Worm (Caenorhabditis elegans) whole organism, mixed stage, embryonic: ENCODE measurements around the gene sec-61.A.
A peak's percentile ranks its signal among the peaks of the same experiment; 100 is the strongest.

Experiments used
- M03D4.4 ChIP-seq: sonication (generic microtip); optimal IDR thresholded peaks from 2 replicates; lab custom pipeline; 2017; ENCODE audit warnings: mild to moderate bottlenecking, missing genetic modification characterization, missing compliant biosample characterization
- bed-3 ChIP-seq: fragments of 200-800 bp; sonication (Bioruptor generic); optimal IDR thresholded peaks from 3 replicates; lab custom pipeline; 2018; ENCODE audit warnings: mild to moderate bottlenecking, missing genetic modification characterization, moderate library complexity, missing compliant biosample characterization
- blmp-1 ChIP-seq: fragments of 150-350 bp; optimal IDR thresholded peaks from 2 replicates; lab custom pipeline; 2014; ENCODE audit warnings: missing biosample characterization, missing genetic modification characterization
- ceh-39 ChIP-seq: fragments of 150-350 bp; optimal IDR thresholded peaks from 2 replicates; lab custom pipeline; 2014; ENCODE audit warnings: missing biosample characterization, missing genetic modification characterization
- ceh-43 ChIP-seq: fragments of 200-800 bp; sonication (Bioruptor generic); optimal IDR thresholded peaks from 2 replicates; lab custom pipeline; 2018; ENCODE audit warnings: mild to moderate bottlenecking, missing genetic modification characterization, moderate library complexity, missing compliant biosample characterization
- ceh-83 ChIP-seq: fragments of 200-800 bp; sonication (Bioruptor generic); optimal IDR thresholded peaks from 2 replicates; lab custom pipeline; 2018; ENCODE audit warnings: mild to moderate bottlenecking, missing genetic modification characterization, missing compliant biosample characterization
- ces-1 ChIP-seq: fragments of 150-350 bp; optimal IDR thresholded peaks from 2 replicates; lab custom pipeline; 2014; ENCODE audit warnings: missing biosample characterization, missing genetic modification reagents, missing genetic modification characterization
- cnd-1 ChIP-seq: fragments of 200-800 bp; sonication (Bioruptor generic); optimal IDR thresholded peaks from 2 replicates; lab custom pipeline; 2018; ENCODE audit warnings: mild to moderate bottlenecking, missing genetic modification characterization, missing compliant biosample characterization
- drap-1 ChIP-seq: fragments of 200-800 bp; sonication (Bioruptor generic); optimal IDR thresholded peaks from 3 replicates; lab custom pipeline; 2018; ENCODE audit warnings: mild to moderate bottlenecking, missing genetic modification characterization, missing compliant biosample characterization
- elt-1 ChIP-seq: sonication (generic microtip); optimal IDR thresholded peaks from 2 replicates; lab custom pipeline; 2017; ENCODE audit warnings: missing genetic modification characterization, mild to moderate bottlenecking, missing compliant biosample characterization, antibody characterized with exemption, moderate library complexity, borderline replicate concordance; ENCODE audit not compliant: insufficient read depth
- elt-3 ChIP-seq: fragments of 150-350 bp; optimal IDR thresholded peaks from 2 replicates; lab custom pipeline; 2014; ENCODE audit warnings: missing biosample characterization, missing genetic modification characterization
- flh-1 ChIP-seq: fragments of 200-800 bp; sonication (Bioruptor generic); optimal IDR thresholded peaks from 2 replicates; lab custom pipeline; 2018; ENCODE audit warnings: mild to moderate bottlenecking, missing genetic modification characterization, moderate library complexity, missing compliant biosample characterization
- ham-2 ChIP-seq: fragments of 200-800 bp; sonication (Bioruptor generic); optimal IDR thresholded peaks from 2 replicates; lab custom pipeline; 2018; ENCODE audit warnings: mild to moderate bottlenecking, missing genetic modification characterization, missing compliant biosample characterization
- hlh-1 ChIP-seq: fragments of 150-350 bp; optimal IDR thresholded peaks from 2 replicates; lab custom pipeline; 2014; ENCODE audit warnings: missing biosample characterization, missing genetic modification reagents, missing genetic modification characterization
- lin-13 ChIP-seq: fragments of 150-350 bp; optimal IDR thresholded peaks from 2 replicates; lab custom pipeline; 2014; ENCODE audit warnings: missing biosample characterization, missing genetic modification characterization
- lin-32 ChIP-seq: fragments of 200-800 bp; sonication (Bioruptor generic); optimal IDR thresholded peaks from 2 replicates; lab custom pipeline; 2018; ENCODE audit warnings: mild to moderate bottlenecking, missing genetic modification characterization, missing compliant biosample characterization
- lsy-2 ChIP-seq: fragments of 150-350 bp; optimal IDR thresholded peaks from 2 replicates; lab custom pipeline; 2014; ENCODE audit warnings: missing biosample characterization, missing genetic modification characterization
- mab-5 ChIP-seq: fragments of 150-350 bp; optimal IDR thresholded peaks from 2 replicates; lab custom pipeline; 2014; ENCODE audit warnings: missing biosample characterization, missing genetic modification characterization
- mep-1 ChIP-seq: fragments of 150-350 bp; optimal IDR thresholded peaks from 2 replicates; lab custom pipeline; 2017; ENCODE audit warnings: missing biosample characterization, missing genetic modification reagents, missing genetic modification characterization, inconsistent platforms
- mls-2 ChIP-seq: sonication (generic microtip); optimal IDR thresholded peaks from 2 replicates; lab custom pipeline; 2016; ENCODE audit warnings: mild to moderate bottlenecking, missing genetic modification characterization, moderate library complexity, missing compliant biosample characterization
- nhr-12 ChIP-seq: fragments of 150-350 bp; optimal IDR thresholded peaks from 2 replicates; lab custom pipeline; 2014; ENCODE audit warnings: missing biosample characterization, missing genetic modification characterization
- nhr-2 ChIP-seq: fragments of 150-350 bp; optimal IDR thresholded peaks from 2 replicates; lab custom pipeline; 2014; ENCODE audit warnings: missing biosample characterization, missing genetic modification characterization
- nhr-237 ChIP-seq: fragments of 150-350 bp; optimal IDR thresholded peaks from 2 replicates; lab custom pipeline; 2014; ENCODE audit warnings: missing biosample characterization, missing genetic modification characterization
- nhr-28 ChIP-seq: fragments of 150-350 bp; optimal IDR thresholded peaks from 2 replicates; lab custom pipeline; 2014; ENCODE audit warnings: missing biosample characterization, missing genetic modification characterization
- nhr-76 ChIP-seq: sonication (generic microtip); optimal IDR thresholded peaks from 2 replicates; lab custom pipeline; 2017; ENCODE audit warnings: missing biosample characterization, missing genetic modification characterization
- pha-4 ChIP-seq: fragments of 150-350 bp; optimal IDR thresholded peaks from 2 replicates; lab custom pipeline; 2018; ENCODE audit warnings: missing biosample characterization, missing genetic modification reagents, missing genetic modification characterization
- sem-2 ChIP-seq: fragments of 200-800 bp; sonication (Bioruptor generic); optimal IDR thresholded peaks from 2 replicates; lab custom pipeline; 2018; ENCODE audit warnings: mild to moderate bottlenecking, missing genetic modification characterization, missing compliant biosample characterization
- snpc-4 ChIP-seq: fragments of 150-350 bp; optimal IDR thresholded peaks from 2 replicates; lab custom pipeline; 2014; ENCODE audit warnings: missing biosample characterization, missing genetic modification characterization
- sptf-1 ChIP-seq: sonication (generic microtip); optimal IDR thresholded peaks from 2 replicates; lab custom pipeline; 2017; ENCODE audit warnings: mild to moderate bottlenecking, missing genetic modification characterization, moderate library complexity, missing compliant biosample characterization
- tbx-8 ChIP-seq: fragments of 200-800 bp; sonication (Bioruptor generic); optimal IDR thresholded peaks from 2 replicates; lab custom pipeline; 2018; ENCODE audit warnings: mild to moderate bottlenecking, missing genetic modification characterization, moderate library complexity, missing compliant biosample characterization
- unc-120 ChIP-seq: sonication (generic microtip); optimal IDR thresholded peaks from 2 replicates; lab custom pipeline; 2017; ENCODE audit warnings: missing genetic modification characterization, missing compliant biosample characterization; ENCODE audit not compliant: poor library complexity, severe bottlenecking
- unc-39 ChIP-seq: fragments of 150-350 bp; optimal IDR thresholded peaks from 2 replicates; lab custom pipeline; 2014; ENCODE audit warnings: missing biosample characterization, missing genetic modification characterization
- unc-62 ChIP-seq: fragments of 150-350 bp; optimal IDR thresholded peaks from 2 replicates; lab custom pipeline; 2014; ENCODE audit warnings: missing biosample characterization, missing genetic modification reagents, missing genetic modification characterization
- zip-8 ChIP-seq: fragments of 150-350 bp; optimal IDR thresholded peaks from 2 replicates; lab custom pipeline; 2014; ENCODE audit warnings: missing biosample characterization, missing genetic modification characterization
- ztf-11 ChIP-seq: fragments of 150-350 bp; optimal IDR thresholded peaks from 2 replicates; lab custom pipeline; 2014; ENCODE audit warnings: missing biosample characterization, missing genetic modification characterization

Gene sec-61.A

ce11 chrIV:14824878-14825352, at the start of gene sec-61.A:
Gene sec-61.A (minus strand): TSS chrIV:14825264.
- TF ChIP-seq zip-8 (no peak), mls-2 (tag; lab: Kevin White, UChicago) (no peak), elt-1 (no peak), unc-62 (GFP tag; lab: Kevin White, UChicago) (no peak), snpc-4 (tag; lab: Kevin White, UChicago) (no peak), bed-3 (no peak), blmp-1 (tag; lab: Kevin White, UChicago) (no peak), unc-120 (tag; lab: Kevin White, UChicago) (peak; percentile 46), nhr-2 (no peak), ztf-11 (no peak), lsy-2 (tag; lab: Kevin White, UChicago) (peak; percentile 97), sptf-1 (tag; lab: Kevin White, UChicago) (peak; percentile 49), cnd-1 (tag; lab: Kevin White, UChicago) (peak; percentile 46), ces-1 (GFP tag; lab: Kevin White, UChicago) (peak; percentile 64), ceh-39 (peak; percentile 69), elt-3 (tag; lab: Kevin White, UChicago) (no peak), pha-4 (tag; lab: Kevin White, UChicago) (no peak), lin-32 (GFP tag; lab: Kevin White, UChicago) (no peak), ham-2 (GFP tag; lab: Kevin White, UChicago) (no peak), nhr-12 (tag; lab: Kevin White, UChicago) (no peak), hlh-1 (tag; lab: Kevin White, UChicago) (no peak), tbx-8 (no peak), ceh-83 (peak; percentile 35), mep-1 (tag; lab: Kevin White, UChicago) (peak; percentile 35), nhr-28 (tag; lab: Kevin White, UChicago) (no peak), unc-39 (tag; lab: Kevin White, UChicago) (no peak), drap-1 (GFP tag; lab: Kevin White, UChicago) (peak; percentile 41), sem-2 (GFP tag; lab: Kevin White, UChicago) (no peak), lin-13 (peak; percentile 68), ceh-43 (GFP tag; lab: Kevin White, UChicago) (no peak), mab-5 (tag; lab: Kevin White, UChicago) (no peak), M03D4.4 (peak; percentile 61), nhr-237 (tag; lab: Kevin White, UChicago) (peak; percentile 83), nhr-76 (tag; lab: Kevin White, UChicago) (no peak), flh-1 (GFP tag; lab: Kevin White, UChicago) (no peak)

- TF ChIP-seq ceh-43 (GFP tag; lab: Kevin White, UChicago): no peak
- no peak for TF ChIP-seq ceh-83
- no peak for TF ChIP-seq zip-8
- TF ChIP-seq ceh-39: no peak
- TF ChIP-seq unc-39 (tag; lab: Kevin White, UChicago): no peak
- no peak for TF ChIP-seq elt-1
- TF ChIP-seq elt-3 (tag; lab: Kevin White, UChicago): no peak
- no peak for TF ChIP-seq nhr-12 (tag; lab: Kevin White, UChicago)
- TF ChIP-seq nhr-76 (tag; lab: Kevin White, UChicago): no peak
- no peak for TF ChIP-seq bed-3
- TF ChIP-seq sptf-1 (tag; lab: Kevin White, UChicago): peak; percentile 52
- peak; percentile 76 for TF ChIP-seq unc-120 (tag; lab: Kevin White, UChicago)
- no peak for TF ChIP-seq nhr-237 (tag; lab: Kevin White, UChicago)
- peak; percentile 24 for TF ChIP-seq drap-1 (GFP tag; lab: Kevin White, UChicago)
- no peak for TF ChIP-seq hlh-1 (tag; lab: Kevin White, UChicago)
- TF ChIP-seq mls-2 (tag; lab: Kevin White, UChicago): peak; percentile 17
- TF ChIP-seq ces-1 (GFP tag; lab: Kevin White, UChicago): no peak
- TF ChIP-seq nhr-2: no peak
- TF ChIP-seq M03D4.4: peak; percentile 13
- peak; percentile 87 for TF ChIP-seq pha-4 (tag; lab: Kevin White, UChicago)
- TF ChIP-seq ham-2 (GFP tag; lab: Kevin White, UChicago): peak; percentile 23
These were observed 47.3 kb upstream of the sec-61.A start for ce11 chrIV:14872320-14872719.

- TF ChIP-seq mls-2 (tag; lab: Kevin White, UChicago) (no peak), nhr-28 (tag; lab: Kevin White, UChicago) (no peak), nhr-237 (tag; lab: Kevin White, UChicago) (no peak), elt-3 (tag; lab: Kevin White, UChicago) (peak; percentile 35), pha-4 (tag; lab: Kevin White, UChicago) (no peak), unc-62 (GFP tag; lab: Kevin White, UChicago) (peak; percentile 15)
These were observed 44.9 kb upstream of the sec-61.A start for ce11 chrIV:14869844-14870433.
